Fruit fly (Drosophila melanogaster): ENCODE results near the gene CG4259.

dm6 chr2L:2147208-2147607 is 18.2 kb upstream of the CG4259 start, which contains the start of the genes CG11723 and Tbcd:
- TF ChIP-seq h (optimal IDR thresholded peaks at IDR 0.05) (no peak), insv (optimal IDR thresholded peaks at IDR 0.05) (no peak)
